Fruit fly (Drosophila melanogaster) whole organism, embryonic: ENCODE results near the gene His3.3B.

ENCODE experiments used
- CG12391 ChIP-seq: fragments of 200-800 bp; sonication (Bioruptor generic); optimal IDR thresholded peaks from 3 replicates; lab custom pipeline; 2018; ENCODE audit warnings: missing biosample characterization, mild to moderate bottlenecking, missing genetic modification characterization, moderate library complexity
- CG2120 ChIP-seq: fragments of 200-800 bp; sonication (Bioruptor generic); optimal IDR thresholded peaks from 3 replicates; lab custom pipeline; 2016; ENCODE audit warnings: missing biosample characterization, missing genetic modification characterization
- CG7357 ChIP-seq: fragments of 200-800 bp; sonication (Bioruptor generic); IDR thresholded peaks from 3 replicates; pipeline ENCODE4 v1.3.6; 2022; ENCODE audit warnings: missing biosample characterization, missing genetic modification characterization
- CG7987 ChIP-seq: fragments of 200-800 bp; sonication (Bioruptor generic); optimal IDR thresholded peaks from 2 replicates; lab custom pipeline; 2018; ENCODE audit warnings: missing biosample characterization, mild to moderate bottlenecking, missing genetic modification characterization, moderate library complexity
- Sin3A ChIP-seq: fragments of >200 bp; optimal IDR thresholded peaks from 2 replicates; lab custom pipeline; 2018
- Six4 ChIP-seq: fragments of 200-800 bp; sonication (Bioruptor generic); optimal IDR thresholded peaks from 2 replicates; lab custom pipeline; 2016; ENCODE audit warnings: missing biosample characterization, missing genetic modification characterization
- TFAM ChIP-seq: fragments of 200-800 bp; sonication (Bioruptor generic); optimal IDR thresholded peaks from 2 replicates; lab custom pipeline; 2017; ENCODE audit warnings: missing biosample characterization, missing genetic modification characterization, inconsistent platforms
- ab ChIP-seq: fragments of 200-800 bp; sonication (Bioruptor generic); optimal IDR thresholded peaks from 2 replicates; lab custom pipeline; 2016; ENCODE audit warnings: missing biosample characterization, missing genetic modification characterization
- ara ChIP-seq: fragments of 200-800 bp; sonication (Bioruptor generic); IDR thresholded peaks from 2 replicates; pipeline ENCODE4 v1.3.6; 2022; ENCODE audit warnings: missing biosample characterization, missing genetic modification characterization
- yki ChIP-seq: fragments of >200 bp; optimal IDR thresholded peaks from 3 replicates; lab custom pipeline; 2018
- zf30C ChIP-seq: fragments of 200-800 bp; sonication (Bioruptor generic); optimal IDR thresholded peaks from 3 replicates; lab custom pipeline; 2018; ENCODE audit warnings: missing biosample characterization, mild to moderate bottlenecking, missing genetic modification characterization

- TF ChIP-seq CG7987 (GFP tag; lab: Kevin White, UChicago) (no peak), CG7357 (GFP tag; lab: Robert Waterston, UW) (no peak), TFAM (GFP tag; lab: Kevin White, UChicago) (no peak), ab (no peak), CG12391 (no peak), Sin3A (no peak), ara (GFP tag; lab: Robert Waterston, UW) (no peak), zf30C (GFP tag; lab: Kevin White, UChicago) (no peak), Six4 (no peak), CG2120 (GFP tag; lab: Kevin White, UChicago) (no peak), yki (lab: Kevin White, UChicago) (no peak)
Measured at dm6 chrX:9134241-9134849, 22.1 kb downstream of the His3.3B start.
